Worm (Caenorhabditis elegans) whole organism, mixed stage, embryonic: ENCODE results near the gene spig-9.

Experiments
- cnd-1 ChIP-seq: fragments of 200-800 bp; sonication (Bioruptor generic); optimal IDR thresholded peaks from 2 replicates; lab custom pipeline; 2018; ENCODE audit warnings: mild to moderate bottlenecking, missing genetic modification characterization, missing compliant biosample characterization
- elt-1 ChIP-seq: sonication (generic microtip); optimal IDR thresholded peaks from 2 replicates; lab custom pipeline; 2017; ENCODE audit warnings: missing genetic modification characterization, mild to moderate bottlenecking, missing compliant biosample characterization, antibody characterized with exemption, moderate library complexity, borderline replicate concordance; ENCODE audit not compliant: insufficient read depth
- ham-2 ChIP-seq: fragments of 200-800 bp; sonication (Bioruptor generic); optimal IDR thresholded peaks from 2 replicates; lab custom pipeline; 2018; ENCODE audit warnings: mild to moderate bottlenecking, missing genetic modification characterization, missing compliant biosample characterization
- mep-1 ChIP-seq: fragments of 150-350 bp; optimal IDR thresholded peaks from 2 replicates; lab custom pipeline; 2017; ENCODE audit warnings: missing biosample characterization, missing genetic modification reagents, missing genetic modification characterization, inconsistent platforms
- nhr-237 ChIP-seq: fragments of 150-350 bp; optimal IDR thresholded peaks from 2 replicates; lab custom pipeline; 2014; ENCODE audit warnings: missing biosample characterization, missing genetic modification characterization
- nhr-76 ChIP-seq: sonication (generic microtip); optimal IDR thresholded peaks from 2 replicates; lab custom pipeline; 2017; ENCODE audit warnings: missing biosample characterization, missing genetic modification characterization
- sem-2 ChIP-seq: fragments of 200-800 bp; sonication (Bioruptor generic); optimal IDR thresholded peaks from 2 replicates; lab custom pipeline; 2018; ENCODE audit warnings: mild to moderate bottlenecking, missing genetic modification characterization, missing compliant biosample characterization
- snpc-4 ChIP-seq: fragments of 150-350 bp; optimal IDR thresholded peaks from 2 replicates; lab custom pipeline; 2014; ENCODE audit warnings: missing biosample characterization, missing genetic modification characterization
- unc-39 ChIP-seq: fragments of 150-350 bp; optimal IDR thresholded peaks from 2 replicates; lab custom pipeline; 2014; ENCODE audit warnings: missing biosample characterization, missing genetic modification characterization
- unc-62 ChIP-seq: fragments of 150-350 bp; optimal IDR thresholded peaks from 2 replicates; lab custom pipeline; 2014; ENCODE audit warnings: missing biosample characterization, missing genetic modification reagents, missing genetic modification characterization
- zip-8 ChIP-seq: fragments of 150-350 bp; optimal IDR thresholded peaks from 2 replicates; lab custom pipeline; 2014; ENCODE audit warnings: missing biosample characterization, missing genetic modification characterization
- ztf-11 ChIP-seq: fragments of 150-350 bp; optimal IDR thresholded peaks from 2 replicates; lab custom pipeline; 2014; ENCODE audit warnings: missing biosample characterization, missing genetic modification characterization

DNA sequence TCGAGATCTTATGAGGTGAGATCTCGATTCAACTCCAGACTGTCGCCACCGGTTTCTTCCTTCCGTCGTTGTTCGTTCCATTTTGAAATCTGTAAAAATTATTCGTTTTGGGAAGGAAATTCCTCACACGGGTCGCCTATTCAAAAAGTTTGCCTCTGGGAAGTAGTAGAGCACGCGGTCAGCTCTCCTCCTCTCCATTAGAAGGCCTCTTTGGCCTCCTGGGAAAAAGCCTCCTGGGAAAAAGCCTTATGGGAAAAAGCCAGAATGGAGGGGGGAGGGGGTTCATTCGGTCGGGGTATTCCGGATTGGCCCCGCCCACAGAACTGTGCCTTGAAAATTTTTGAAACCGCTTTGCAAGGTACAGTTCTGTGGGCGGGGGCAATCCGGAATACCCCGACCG is 35.9 kb upstream of the spig-9 start:
- TF ChIP-seq ztf-11 (tag; lab: Kevin White, UChicago) (no peak), snpc-4 (no peak), unc-62 (GFP tag; lab: Kevin White, UChicago) (no peak), mep-1 (tag; lab: Kevin White, UChicago) (no peak), nhr-76 (tag; lab: Kevin White, UChicago) (no peak), nhr-237 (no peak), unc-39 (tag; lab: Kevin White, UChicago) (no peak), zip-8 (tag; lab: Kevin White, UChicago) (no peak), ham-2 (GFP tag; lab: Kevin White, UChicago) (no peak), elt-1 (tag; lab: Kevin White, UChicago) (no peak), sem-2 (GFP tag; lab: Kevin White, UChicago) (no peak), cnd-1 (no peak)
